In genomic region chr2L:478749-479482, dm6 we compare ENCODE assay signal across 6 fruit fly cellular contexts.
TF ChIP-seq lines count a peak whose summit lies in the region.

No protein-coding gene starts in this region.

- peak; percentile 53 for TF ChIP-seq CTCF in whole organism, embryonic (GFP tag; optimal IDR thresholded peaks at IDR 0.05; lab: Kevin White, UChicago)

TF ChIP-seq in whole organism, 6 proteins besides CTCF, POLR2A, EP300 and RAD21:
- no peak for TF ChIP-seq usp (GFP tag; optimal IDR thresholded peaks at IDR 0.05; lab: Kevin White, UChicago)
- no peak for TF ChIP-seq pan (optimal IDR thresholded peaks at IDR 0.05; lab: Kevin White, UChicago)
- TF ChIP-seq CG8478 (optimal IDR thresholded peaks at IDR 0.05; lab: Kevin White, UChicago), result peak; percentile 37
- TF ChIP-seq Dll (optimal IDR thresholded peaks at IDR 0.05; lab: Kevin White, UChicago), result no peak
- TF ChIP-seq psq (optimal IDR thresholded peaks at IDR 0.05; lab: Kevin White, UChicago), result no peak
- TF ChIP-seq EcR (GFP tag; optimal IDR thresholded peaks at IDR 0.05; lab: Kevin White, UChicago), result peak in 1 of 2 experiments; percentile 21

TF ChIP-seq in whole organism, adult, 20 proteins besides CTCF, POLR2A, EP300 and RAD21 (continues in another document):
- TF ChIP-seq kay (GFP tag; lab: Kevin White, UChicago; ENCODE audit: borderline replicate concordance) (peak; percentile 99), CG33017 (tag; optimal IDR thresholded peaks at IDR 0.05; lab: Kevin White, UChicago) (peak; percentile 89), bab1 (GFP tag; optimal IDR thresholded peaks at IDR 0.05; lab: Kevin White, UChicago) (peak; percentile 41), CG11617 (GFP tag; optimal IDR thresholded peaks at IDR 0.05; lab: Kevin White, UChicago) (peak; percentile 83), Crg-1 (GFP tag; optimal IDR thresholded peaks at IDR 0.05; lab: Kevin White, UChicago) (peak; percentile 32), CG12768 (GFP tag; optimal IDR thresholded peaks at IDR 0.05; lab: Kevin White, UChicago) (peak; percentile 99), cic (GFP tag; optimal IDR thresholded peaks at IDR 0.05; lab: Kevin White, UChicago) (peak; percentile 88), Hr96 (GFP tag; optimal IDR thresholded peaks at IDR 0.05; lab: Kevin White, UChicago) (peak; percentile 97), CG7101 (tag; optimal IDR thresholded peaks at IDR 0.05; lab: Kevin White, UChicago) (peak; percentile 61), tj (GFP tag; optimal IDR thresholded peaks at IDR 0.05; lab: Kevin White, UChicago) (peak; percentile 82), CG1620 (GFP tag; optimal IDR thresholded peaks at IDR 0.05; lab: Kevin White, UChicago) (peak; percentile 54), CG14711 (tag; optimal IDR thresholded peaks at IDR 0.05; lab: Kevin White, UChicago) (peak; percentile 2), CG7045 (GFP tag; optimal IDR thresholded peaks at IDR 0.05; lab: Kevin White, UChicago) (peak; percentile 85), cnc (optimal IDR thresholded peaks at IDR 0.05; lab: Kevin White, UChicago) (peak in 1 of 2 experiments; percentile 28), pad (GFP tag; optimal IDR thresholded peaks at IDR 0.05; lab: Kevin White, UChicago) (peak; percentile 66), Clk (GFP tag; optimal IDR thresholded peaks at IDR 0.05; lab: Kevin White, UChicago) (peak; percentile 84), Mnt (GFP tag; optimal IDR thresholded peaks at IDR 0.05; lab: Kevin White, UChicago) (peak; percentile 94)

TF ChIP-seq in whole organism, embryonic, 481 proteins besides CTCF, POLR2A, EP300 and RAD21 (continues in another document):
- TF ChIP-seq CG3838 (GFP tag; optimal IDR thresholded peaks at IDR 0.05; lab: Kevin White, UChicago) (peak; percentile 46), CG16863 (GFP tag; optimal IDR thresholded peaks at IDR 0.05; lab: Kevin White, UChicago) (no peak), kay (GFP tag; optimal IDR thresholded peaks at IDR 0.05; lab: Kevin White, UChicago) (peak; percentile 89), CG6254 (GFP tag; optimal IDR thresholded peaks at IDR 0.05; lab: Kevin White, UChicago) (peak; percentile 87), scrt (GFP tag; optimal IDR thresholded peaks at IDR 0.05; lab: Kevin White, UChicago) (peak; percentile 78), CG18262 (tag; optimal IDR thresholded peaks at IDR 0.05; lab: Kevin White, UChicago) (peak; percentile 38), dm (GFP tag; optimal IDR thresholded peaks at IDR 0.05; lab: Kevin White, UChicago) (peak; percentile 77), tgo (GFP tag; IDR thresholded peaks at IDR 0.05; lab: Robert Waterston, UW) (no peak), btn (GFP tag; optimal IDR thresholded peaks at IDR 0.05; lab: Kevin White, UChicago) (no peak), abd-A (tag; optimal IDR thresholded peaks at IDR 0.05; lab: Kevin White, UChicago) (peak; percentile 96), zfh2 (GFP tag; optimal IDR thresholded peaks at IDR 0.05; lab: Kevin White, UChicago) (peak; percentile 20), peb (GFP tag; IDR thresholded peaks at IDR 0.05; lab: Robert Waterston, UW) (no peak), CG15514 (GFP tag; optimal IDR thresholded peaks at IDR 0.05; lab: Kevin White, UChicago) (peak; percentile 62), B-H2 (GFP tag; optimal IDR thresholded peaks at IDR 0.05; lab: Kevin White, UChicago) (peak; percentile 56), CG2202 (tag; optimal IDR thresholded peaks at IDR 0.05; lab: Kevin White, UChicago) (no peak), Jarid2 (GFP tag; optimal IDR thresholded peaks at IDR 0.05; lab: Kevin White, UChicago) (no peak), mld (GFP tag; IDR thresholded peaks at IDR 0.05; lab: Robert Waterston, UW; ENCODE audit: partially characterized antibody) (no peak), CG11504 (tag; optimal IDR thresholded peaks at IDR 0.05; lab: Kevin White, UChicago) (no peak)

TF ChIP-seq in whole organism, prepupa, 60 proteins besides CTCF, POLR2A, EP300 and RAD21 (continues in another document):
- TF ChIP-seq dsx (GFP tag; optimal IDR thresholded peaks at IDR 0.05; lab: Kevin White, UChicago; ENCODE audit: poor library complexity, severe bottlenecking) (peak; percentile 87), Gug (GFP tag; IDR thresholded peaks at IDR 0.05; lab: Robert Waterston, UW) (no peak), CG6854 (GFP tag; optimal IDR thresholded peaks at IDR 0.05; lab: Kevin White, UChicago) (peak; percentile 96), Hr39 (GFP tag; optimal IDR thresholded peaks at IDR 0.05; lab: Kevin White, UChicago) (no peak), Eip75B (GFP tag; optimal IDR thresholded peaks at IDR 0.05; lab: Kevin White, UChicago) (peak; percentile 75), fd85E (GFP tag; optimal IDR thresholded peaks at IDR 0.05; lab: Kevin White, UChicago) (peak; percentile 84), eg (GFP tag; IDR thresholded peaks at IDR 0.05; lab: Robert Waterston, UW) (no peak), Blimp-1 (GFP tag; optimal IDR thresholded peaks at IDR 0.05; lab: Kevin White, UChicago) (peak; percentile 67), Sox102F (GFP tag; optimal IDR thresholded peaks at IDR 0.05; lab: Kevin White, UChicago) (peak; percentile 72), Sox15 (GFP tag; optimal IDR thresholded peaks at IDR 0.05; lab: Kevin White, UChicago) (no peak), CG32006 (GFP tag; optimal IDR thresholded peaks at IDR 0.05; lab: Kevin White, UChicago) (peak; percentile 86), salr (GFP tag; optimal IDR thresholded peaks at IDR 0.05; lab: Kevin White, UChicago) (peak; percentile 94 to 97), CG31627 (GFP tag; optimal IDR thresholded peaks at IDR 0.05; lab: Kevin White, UChicago) (no peak), CG11902 (GFP tag; optimal IDR thresholded peaks at IDR 0.05; lab: Kevin White, UChicago) (no peak), dac (GFP tag; optimal IDR thresholded peaks at IDR 0.05; lab: Kevin White, UChicago) (peak; percentile 91), CG6276 (GFP tag; optimal IDR thresholded peaks at IDR 0.05; lab: Kevin White, UChicago) (peak; percentile 100), Smox (GFP tag; optimal IDR thresholded peaks at IDR 0.05; lab: Kevin White, UChicago) (peak; percentile 27), CG9139 (GFP tag; optimal IDR thresholded peaks at IDR 0.05; lab: Kevin White, UChicago) (peak; percentile 100)

TF ChIP-seq in whole organism, pupa, 21 proteins besides CTCF, POLR2A, EP300 and RAD21 (continues in another document):
- peak; percentile 97 for TF ChIP-seq CG14655 (GFP tag; optimal IDR thresholded peaks at IDR 0.05; lab: Kevin White, UChicago)
- no peak for TF ChIP-seq CG12605 (GFP tag; IDR thresholded peaks at IDR 0.05; lab: Robert Waterston, UW)
- TF ChIP-seq CG17806 (tag; optimal IDR thresholded peaks at IDR 0.05; lab: Kevin White, UChicago), result peak; percentile 89
- peak; percentile 98 for TF ChIP-seq Pif1A (GFP tag; optimal IDR thresholded peaks at IDR 0.05; lab: Kevin White, UChicago)
- TF ChIP-seq CG15710 (tag; optimal IDR thresholded peaks at IDR 0.05; lab: Kevin White, UChicago), result peak; percentile 83
- no peak for TF ChIP-seq Ets98B (GFP tag; IDR thresholded peaks at IDR 0.05; lab: Robert Waterston, UW)
- TF ChIP-seq CG8301 (tag; optimal IDR thresholded peaks at IDR 0.05; lab: Kevin White, UChicago), result peak; percentile 95
- TF ChIP-seq CG34367 (tag; optimal IDR thresholded peaks at IDR 0.05; lab: Kevin White, UChicago), result peak; percentile 94
- TF ChIP-seq rn (GFP tag; IDR thresholded peaks at IDR 0.05; lab: Robert Waterston, UW), result no peak
- TF ChIP-seq CG9948 (tag; optimal IDR thresholded peaks at IDR 0.05; lab: Kevin White, UChicago), result peak; percentile 82
- TF ChIP-seq CG10348 (GFP tag; IDR thresholded peaks at IDR 0.05; lab: Robert Waterston, UW), result no peak
- TF ChIP-seq fd96Ca (GFP tag; IDR thresholded peaks at IDR 0.05; lab: Robert Waterston, UW), result no peak
- peak; percentile 99 for TF ChIP-seq CG13204 (GFP tag; optimal IDR thresholded peaks at IDR 0.05; lab: Kevin White, UChicago)
- peak; percentile 88 for TF ChIP-seq CG8159 (tag; optimal IDR thresholded peaks at IDR 0.05; lab: Kevin White, UChicago)
- TF ChIP-seq CG4496 (GFP tag; IDR thresholded peaks at IDR 0.05; lab: Robert Waterston, UW), result no peak
- TF ChIP-seq gl (tag; optimal IDR thresholded peaks at IDR 0.05; lab: Kevin White, UChicago), result peak; percentile 100
- peak; percentile 35 for TF ChIP-seq EcR (GFP tag; optimal IDR thresholded peaks at IDR 0.05; lab: Kevin White, UChicago)
- no peak for TF ChIP-seq CG32121 (GFP tag; IDR thresholded peaks at IDR 0.05; lab: Robert Waterston, UW)
- TF ChIP-seq Snoo (tag; optimal IDR thresholded peaks at IDR 0.05; lab: Kevin White, UChicago), result peak; percentile 91
- no peak for TF ChIP-seq D1 (tag; optimal IDR thresholded peaks at IDR 0.05; lab: Kevin White, UChicago)

TF ChIP-seq in whole organism, wandering third instar larva, 38 proteins besides CTCF, POLR2A, EP300 and RAD21 (continues in another document):
- no peak for TF ChIP-seq Hr78 (GFP tag; optimal IDR thresholded peaks at IDR 0.05; lab: Kevin White, UChicago)
- TF ChIP-seq Vsx2 (GFP tag; optimal IDR thresholded peaks at IDR 0.05; lab: Kevin White, UChicago; ENCODE audit: partially characterized antibody), result no peak
- peak; percentile 41 for TF ChIP-seq Myc (optimal IDR thresholded peaks at IDR 0.05; lab: Kevin White, UChicago)
- peak; percentile 61 for TF ChIP-seq Sp1 (GFP tag; optimal IDR thresholded peaks at IDR 0.05; lab: Kevin White, UChicago)
- TF ChIP-seq OdsH (GFP tag; optimal IDR thresholded peaks at IDR 0.05; lab: Kevin White, UChicago), result peak; percentile 21
- peak; percentile 96 for TF ChIP-seq Hnf4 (GFP tag; optimal IDR thresholded peaks at IDR 0.05; lab: Kevin White, UChicago)
- TF ChIP-seq Dif (GFP tag; optimal IDR thresholded peaks at IDR 0.05; lab: Kevin White, UChicago; ENCODE audit: partially characterized antibody), result peak; percentile 47
- peak; percentile 95 for TF ChIP-seq Mio (GFP tag; optimal IDR thresholded peaks at IDR 0.05; lab: Kevin White, UChicago)
- peak; percentile 29 for TF ChIP-seq rgr (GFP tag; optimal IDR thresholded peaks at IDR 0.05; lab: Kevin White, UChicago)
- peak; percentile 27 for TF ChIP-seq Jra (GFP tag; optimal IDR thresholded peaks at IDR 0.05; lab: Kevin White, UChicago)
- no peak for TF ChIP-seq Rel (GFP tag; optimal IDR thresholded peaks at IDR 0.05; lab: Kevin White, UChicago)
- peak; percentile 57 for TF ChIP-seq Rel (tag; optimal IDR thresholded peaks at IDR 0.05; lab: Kevin White, UChicago)
- TF ChIP-seq CrebA (GFP tag; optimal IDR thresholded peaks at IDR 0.05; lab: Kevin White, UChicago; ENCODE audit: borderline replicate concordance), result peak; percentile 76
- no peak for TF ChIP-seq CG9705 (GFP tag; optimal IDR thresholded peaks at IDR 0.05; lab: Kevin White, UChicago)
- TF ChIP-seq lola (GFP tag; optimal IDR thresholded peaks at IDR 0.05; lab: Kevin White, UChicago), result no peak
- peak; percentile 0 for TF ChIP-seq woc (GFP tag; optimal IDR thresholded peaks at IDR 0.05; lab: Kevin White, UChicago)
- peak; percentile 0 for TF ChIP-seq dsf (GFP tag; optimal IDR thresholded peaks at IDR 0.05; lab: Kevin White, UChicago; ENCODE audit: borderline replicate concordance)
- peak; percentile 76 for TF ChIP-seq br (GFP tag; optimal IDR thresholded peaks at IDR 0.05; lab: Kevin White, UChicago)
- peak; percentile 32 for TF ChIP-seq HLH106 (tag; optimal IDR thresholded peaks at IDR 0.05; lab: Kevin White, UChicago)
- peak; percentile 26 for TF ChIP-seq fru (GFP tag; optimal IDR thresholded peaks at IDR 0.05; lab: Kevin White, UChicago)
- peak; percentile 59 for TF ChIP-seq h (GFP tag; optimal IDR thresholded peaks at IDR 0.05; lab: Kevin White, UChicago)
- TF ChIP-seq ey (GFP tag; optimal IDR thresholded peaks at IDR 0.05; lab: Kevin White, UChicago), result no peak
